1 fruit fly cellular context compared by ENCODE assay signal in genomic region chrX:2005840-2006239, dm6.
TF ChIP-seq lines count a peak whose summit lies in the region.

No protein-coding gene starts in this region.

TF ChIP-seq in whole organism, embryonic, 481 proteins besides CTCF, POLR2A, EP300 and RAD21 (continued from another document and continues in another):
- peak; percentile 8 for TF ChIP-seq CG13123 (GFP tag; optimal IDR thresholded peaks at IDR 0.05; lab: Kevin White, UChicago)
- no peak for TF ChIP-seq CG9215 (GFP tag; IDR thresholded peaks at IDR 0.05; lab: Robert Waterston, UW)
- peak; percentile 20 for TF ChIP-seq fu2 (GFP tag; optimal IDR thresholded peaks at IDR 0.05; lab: Kevin White, UChicago)
- peak; percentile 66 for TF ChIP-seq CG12236 (GFP tag; optimal IDR thresholded peaks at IDR 0.05; lab: Kevin White, UChicago)
- peak; percentile 74 for TF ChIP-seq bcd (GFP tag; optimal IDR thresholded peaks at IDR 0.05; lab: Kevin White, UChicago)
- TF ChIP-seq CG18011 (GFP tag; optimal IDR thresholded peaks at IDR 0.05; lab: Kevin White, UChicago), result peak; percentile 11
- TF ChIP-seq dmrt11E (tag; optimal IDR thresholded peaks at IDR 0.05; lab: Kevin White, UChicago), result peak; percentile 42
- TF ChIP-seq CG6689 (GFP tag; IDR thresholded peaks at IDR 0.05; lab: Robert Waterston, UW), result peak; percentile 12; the same call in 1 of the 2 replicates
- TF ChIP-seq sim (GFP tag; IDR thresholded peaks at IDR 0.05; lab: Robert Waterston, UW), result 0 out of 2 replicates have a peak, but pooled peaks have one; percentile 19
- TF ChIP-seq Spps (tag; optimal IDR thresholded peaks at IDR 0.05; lab: Kevin White, UChicago), result peak; percentile 39
- TF ChIP-seq gem (tag; optimal IDR thresholded peaks at IDR 0.05; lab: Kevin White, UChicago), result no peak
- TF ChIP-seq CG14965 (GFP tag; optimal IDR thresholded peaks at IDR 0.05; lab: Kevin White, UChicago; ENCODE audit: borderline replicate concordance), result peak; percentile 26
- no peak for TF ChIP-seq jumu (GFP tag; optimal IDR thresholded peaks at IDR 0.05; lab: Kevin White, UChicago)
- peak; percentile 50 for TF ChIP-seq CG2202 (tag; optimal IDR thresholded peaks at IDR 0.05; lab: Kevin White, UChicago)
- TF ChIP-seq CG13287 (GFP tag; IDR thresholded peaks at IDR 0.05; lab: Robert Waterston, UW; ENCODE audit: partially characterized antibody), result 0 out of 2 replicates have a peak, but pooled peaks have one; percentile 7
- TF ChIP-seq ERR (GFP tag; optimal IDR thresholded peaks at IDR 0.05; lab: Kevin White, UChicago), result no peak
- TF ChIP-seq CG7271 (tag; optimal IDR thresholded peaks at IDR 0.05; lab: Kevin White, UChicago), result peak; percentile 58
- TF ChIP-seq ssp (GFP tag; IDR thresholded peaks at IDR 0.05; lab: Robert Waterston, UW), result no peak
- peak; percentile 6 for TF ChIP-seq Dek (tag; optimal IDR thresholded peaks at IDR 0.05; lab: Kevin White, UChicago)
- no peak for TF ChIP-seq sd (tag; optimal IDR thresholded peaks at IDR 0.05; lab: Kevin White, UChicago)
- no peak for TF ChIP-seq Stat92E (GFP tag; optimal IDR thresholded peaks at IDR 0.05; lab: Kevin White, UChicago)
- TF ChIP-seq esg (GFP tag; conservative IDR thresholded peaks at IDR 0.05; lab: Robert Waterston, UW), result no peak
- TF ChIP-seq HmgZ (tag; optimal IDR thresholded peaks at IDR 0.05; lab: Kevin White, UChicago), result peak; percentile 41
- TF ChIP-seq slbo (GFP tag; IDR thresholded peaks at IDR 0.05; lab: Robert Waterston, UW), result peak; percentile 13; the same call in 1 of the 2 replicates
- TF ChIP-seq CG10959 (GFP tag; IDR thresholded peaks at IDR 0.05; lab: Robert Waterston, UW), result no peak
- no peak for TF ChIP-seq Dbx (GFP tag; IDR thresholded peaks at IDR 0.05; lab: Robert Waterston, UW)
- no peak for TF ChIP-seq CG16779 (GFP tag; IDR thresholded peaks at IDR 0.05; lab: Robert Waterston, UW)
- TF ChIP-seq Gug (GFP tag; IDR thresholded peaks at IDR 0.05; lab: Robert Waterston, UW), result no peak
- peak; percentile 39 for TF ChIP-seq CG6654 (GFP tag; optimal IDR thresholded peaks at IDR 0.05; lab: Kevin White, UChicago)
- TF ChIP-seq crol (GFP tag; IDR thresholded peaks at IDR 0.05; lab: Robert Waterston, UW), result no peak
- peak; percentile 72 for TF ChIP-seq Side (GFP tag; optimal IDR thresholded peaks at IDR 0.05; lab: Kevin White, UChicago)
- TF ChIP-seq CG14441 (GFP tag; IDR thresholded peaks at IDR 0.05; lab: Robert Waterston, UW), result peak; percentile 54; the same call in 1 of the 2 replicates
- TF ChIP-seq bigmax (GFP tag; optimal IDR thresholded peaks at IDR 0.05; lab: Kevin White, UChicago), result peak; percentile 28
- peak; percentile 39; the same call in 1 of the 2 replicates for TF ChIP-seq gsb (GFP tag; IDR thresholded peaks at IDR 0.05; lab: Robert Waterston, UW)
- TF ChIP-seq CG11504 (tag; optimal IDR thresholded peaks at IDR 0.05; lab: Kevin White, UChicago), result no peak
- no peak for TF ChIP-seq Trl (optimal IDR thresholded peaks at IDR 0.05; lab: Kevin White, UChicago)
- TF ChIP-seq Trl (GFP tag; optimal IDR thresholded peaks at IDR 0.05; lab: Kevin White, UChicago), result peak; percentile 74
- peak; percentile 74 for TF ChIP-seq sqz (GFP tag; optimal IDR thresholded peaks at IDR 0.05; lab: Kevin White, UChicago)
- TF ChIP-seq C15 (GFP tag; IDR thresholded peaks at IDR 0.05; lab: Robert Waterston, UW), result no peak
- peak; percentile 74 for TF ChIP-seq her (GFP tag; optimal IDR thresholded peaks at IDR 0.05; lab: Kevin White, UChicago)
- TF ChIP-seq gce (GFP tag; IDR thresholded peaks at IDR 0.05; lab: Robert Waterston, UW), result peak; percentile 79
- TF ChIP-seq sug (tag; optimal IDR thresholded peaks at IDR 0.05; lab: Kevin White, UChicago), result peak; percentile 53
- peak; percentile 62 for TF ChIP-seq CG3281 (GFP tag; optimal IDR thresholded peaks at IDR 0.05; lab: Kevin White, UChicago)
- TF ChIP-seq Nf-YC (tag; optimal IDR thresholded peaks at IDR 0.05; lab: Kevin White, UChicago), result peak; percentile 45
- no peak for TF ChIP-seq cwo (GFP tag; optimal IDR thresholded peaks at IDR 0.05; lab: Kevin White, UChicago)
- TF ChIP-seq fd102C (GFP tag; optimal IDR thresholded peaks at IDR 0.05; lab: Kevin White, UChicago), result peak; percentile 70
- TF ChIP-seq CG32772 (GFP tag; IDR thresholded peaks at IDR 0.05; lab: Robert Waterston, UW), result peak; percentile 52; the same call in 1 of the 2 replicates
- TF ChIP-seq hkb (optimal IDR thresholded peaks at IDR 0.05; lab: Kevin White, UChicago), result no peak
- peak; percentile 65 for TF ChIP-seq hkb (GFP tag; IDR thresholded peaks at IDR 0.05; lab: Robert Waterston, UW)
- peak; percentile 90 for TF ChIP-seq sens (GFP tag; lab: Kevin White, UChicago)
- TF ChIP-seq CG17385 (GFP tag; optimal IDR thresholded peaks at IDR 0.05; lab: Kevin White, UChicago), result peak; percentile 77
- TF ChIP-seq cato (GFP tag; optimal IDR thresholded peaks at IDR 0.05; lab: Kevin White, UChicago; ENCODE audit: borderline replicate concordance), result peak; percentile 33
- TF ChIP-seq HLHmδ (GFP tag; optimal IDR thresholded peaks at IDR 0.05; lab: Kevin White, UChicago), result peak; percentile 68
- TF ChIP-seq CG14667 (GFP tag; IDR thresholded peaks at IDR 0.05; lab: Robert Waterston, UW), result 0 out of 2 replicates have a peak, but pooled peaks have one; percentile 20
- TF ChIP-seq al (GFP tag; IDR thresholded peaks at IDR 0.05; lab: Robert Waterston, UW), result 0 out of 2 replicates have a peak, but pooled peaks have one; percentile 15
- peak; percentile 60 for TF ChIP-seq phol (tag; optimal IDR thresholded peaks at IDR 0.05; lab: Kevin White, UChicago)
- no peak for TF ChIP-seq Abd-B (GFP tag; optimal IDR thresholded peaks at IDR 0.05; lab: Kevin White, UChicago)
- 0 out of 4 replicates have a peak, but pooled peaks have one; percentile 23 for TF ChIP-seq chinmo (GFP tag; IDR thresholded peaks at IDR 0.05; lab: Robert Waterston, UW; ENCODE audit: partially characterized antibody)
- peak; percentile 26 for TF ChIP-seq luna (GFP tag; optimal IDR thresholded peaks at IDR 0.05; lab: Kevin White, UChicago)
- TF ChIP-seq Xbp1 (GFP tag; optimal IDR thresholded peaks at IDR 0.05; lab: Kevin White, UChicago), result peak; percentile 54
- TF ChIP-seq onecut (GFP tag; IDR thresholded peaks at IDR 0.05; lab: Robert Waterston, UW), result peak; percentile 61
- TF ChIP-seq Dfd (GFP tag; optimal IDR thresholded peaks at IDR 0.05; lab: Kevin White, UChicago), result no peak
- TF ChIP-seq NC2α (GFP tag; optimal IDR thresholded peaks at IDR 0.05; lab: Kevin White, UChicago), result peak; percentile 54
- peak; percentile 46 for TF ChIP-seq Oli (tag; optimal IDR thresholded peaks at IDR 0.05; lab: Kevin White, UChicago)
- TF ChIP-seq br (optimal IDR thresholded peaks at IDR 0.05; lab: Kevin White, UChicago), result no peak
- TF ChIP-seq CG13424 (tag; optimal IDR thresholded peaks at IDR 0.05; lab: Kevin White, UChicago), result peak; percentile 42
- TF ChIP-seq seq (GFP tag; IDR thresholded peaks at IDR 0.05; lab: Robert Waterston, UW), result 0 out of 2 replicates have a peak, but pooled peaks have one; percentile 24
- TF ChIP-seq chif (GFP tag; optimal IDR thresholded peaks at IDR 0.05; lab: Kevin White, UChicago), result peak; percentile 14 to 64
- TF ChIP-seq CrebB (tag; optimal IDR thresholded peaks at IDR 0.05; lab: Kevin White, UChicago), result peak; percentile 61
- peak; percentile 62 for TF ChIP-seq gcm (GFP tag; optimal IDR thresholded peaks at IDR 0.05; lab: Kevin White, UChicago)
- no peak for TF ChIP-seq Hr39 (optimal IDR thresholded peaks at IDR 0.05; lab: Kevin White, UChicago)
- peak; percentile 41; the same call in 1 of the 2 replicates for TF ChIP-seq CG10366 (GFP tag; IDR thresholded peaks at IDR 0.05; lab: Robert Waterston, UW)
- peak; percentile 79 for TF ChIP-seq Asciz (GFP tag; optimal IDR thresholded peaks at IDR 0.05; lab: Kevin White, UChicago)
- TF ChIP-seq ash1 (GFP tag; optimal IDR thresholded peaks at IDR 0.05; lab: Kevin White, UChicago), result no peak
- TF ChIP-seq CG18599 (GFP tag; optimal IDR thresholded peaks at IDR 0.05; lab: Kevin White, UChicago), result peak; percentile 32
- peak; percentile 35 for TF ChIP-seq Dad (GFP tag; optimal IDR thresholded peaks at IDR 0.05; lab: Kevin White, UChicago)
- TF ChIP-seq CkIIα-i1 (GFP tag; IDR thresholded peaks at IDR 0.05; lab: Robert Waterston, UW), result no peak
- TF ChIP-seq dm (GFP tag; optimal IDR thresholded peaks at IDR 0.05; lab: Kevin White, UChicago), result peak; percentile 60
- TF ChIP-seq jigr1 (GFP tag; IDR thresholded peaks at IDR 0.05; lab: Robert Waterston, UW), result no peak
- TF ChIP-seq D19A (tag; optimal IDR thresholded peaks at IDR 0.05; lab: Kevin White, UChicago), result peak; percentile 56
- TF ChIP-seq CG10321 (GFP tag; IDR thresholded peaks at IDR 0.05; lab: Robert Waterston, UW), result no peak
- peak; percentile 22 for TF ChIP-seq CG3407 (GFP tag; optimal IDR thresholded peaks at IDR 0.05; lab: Kevin White, UChicago)
- TF ChIP-seq CG9876 (GFP tag; optimal IDR thresholded peaks at IDR 0.05; lab: Kevin White, UChicago), result peak; percentile 46
- peak; percentile 40; the same call in 1 of the 3 replicates for TF ChIP-seq B-H1 (GFP tag; IDR thresholded peaks at IDR 0.05; lab: Robert Waterston, UW)
- no peak for TF ChIP-seq CG11560 (tag; IDR thresholded peaks at IDR 0.05; lab: Robert Waterston, UW)
- TF ChIP-seq CG9817 (tag; optimal IDR thresholded peaks at IDR 0.05; lab: Kevin White, UChicago), result peak; percentile 61
- TF ChIP-seq Dip3 (GFP tag; optimal IDR thresholded peaks at IDR 0.05; lab: Kevin White, UChicago), result peak; percentile 33
- TF ChIP-seq Doc2 (GFP tag; IDR thresholded peaks at IDR 0.05; lab: Robert Waterston, UW), result no peak
- TF ChIP-seq ab (GFP tag; optimal IDR thresholded peaks at IDR 0.05; lab: Kevin White, UChicago), result no peak
- TF ChIP-seq fru (optimal IDR thresholded peaks at IDR 0.05; lab: Kevin White, UChicago), result no peak
- TF ChIP-seq Atf6 (GFP tag; IDR thresholded peaks at IDR 0.05; lab: Robert Waterston, UW), result peak; percentile 45; the same call in 1 of the 2 replicates
- TF ChIP-seq Blimp-1 (GFP tag; optimal IDR thresholded peaks at IDR 0.05; lab: Kevin White, UChicago), result peak; percentile 47
- TF ChIP-seq E2f1 (GFP tag; IDR thresholded peaks at IDR 0.05; lab: Robert Waterston, UW), result peak; percentile 53; the same call in 1 of the 2 replicates
- TF ChIP-seq ewg (GFP tag; optimal IDR thresholded peaks at IDR 0.05; lab: Kevin White, UChicago), result peak; percentile 59
- no peak for TF ChIP-seq wor (GFP tag; IDR thresholded peaks at IDR 0.05; lab: Robert Waterston, UW)
- peak; percentile 59 for TF ChIP-seq kah (GFP tag; optimal IDR thresholded peaks at IDR 0.05; lab: Kevin White, UChicago)
- no peak for TF ChIP-seq org-1 (GFP tag; optimal IDR thresholded peaks at IDR 0.05; lab: Kevin White, UChicago)
- TF ChIP-seq wek (GFP tag; optimal IDR thresholded peaks at IDR 0.05; lab: Kevin White, UChicago), result peak; percentile 88
- TF ChIP-seq nau (GFP tag; optimal IDR thresholded peaks at IDR 0.05; lab: Kevin White, UChicago), result no peak
- peak; percentile 62 for TF ChIP-seq H2.0 (GFP tag; IDR thresholded peaks at IDR 0.05; lab: Robert Waterston, UW)
- peak; percentile 54 for TF ChIP-seq CG8388 (GFP tag; optimal IDR thresholded peaks at IDR 0.05; lab: Kevin White, UChicago)
- TF ChIP-seq Dll (GFP tag; IDR thresholded peaks at IDR 0.05; lab: Robert Waterston, UW; ENCODE audit: partially characterized antibody), result no peak
- no peak for TF ChIP-seq aop (GFP tag; IDR thresholded peaks at IDR 0.05; lab: Robert Waterston, UW)
- TF ChIP-seq tx (GFP tag; optimal IDR thresholded peaks at IDR 0.05; lab: Kevin White, UChicago), result no peak
- peak; percentile 73 for TF ChIP-seq ATbp (GFP tag; optimal IDR thresholded peaks at IDR 0.05; lab: Kevin White, UChicago)
- peak; percentile 66 for TF ChIP-seq dmrt99B (tag; optimal IDR thresholded peaks at IDR 0.05; lab: Kevin White, UChicago)
- TF ChIP-seq Aef1 (GFP tag; IDR thresholded peaks at IDR 0.05; lab: Robert Waterston, UW), result 0 out of 3 replicates have a peak, but pooled peaks have one; percentile 19
- TF ChIP-seq tna (GFP tag; IDR thresholded peaks at IDR 0.05; lab: Robert Waterston, UW; ENCODE audit: partially characterized antibody), result no peak
- TF ChIP-seq so (GFP tag; IDR thresholded peaks at IDR 0.05; lab: Robert Waterston, UW), result peak; percentile 55; the same call in 2 of the 3 replicates
- TF ChIP-seq CG6854 (GFP tag; optimal IDR thresholded peaks at IDR 0.05; lab: Kevin White, UChicago), result peak; percentile 69
- TF ChIP-seq CG17186 (GFP tag; optimal IDR thresholded peaks at IDR 0.05; lab: Kevin White, UChicago), result no peak
- no peak for TF ChIP-seq CG4360 (GFP tag; IDR thresholded peaks at IDR 0.05; lab: Robert Waterston, UW)
- TF ChIP-seq exex (tag; optimal IDR thresholded peaks at IDR 0.05; lab: Kevin White, UChicago), result no peak
- TF ChIP-seq Ssrp (tag; optimal IDR thresholded peaks at IDR 0.05; lab: Kevin White, UChicago), result peak; percentile 8
- peak; percentile 39 for TF ChIP-seq Nf-YB (GFP tag; optimal IDR thresholded peaks at IDR 0.05; lab: Kevin White, UChicago)
- TF ChIP-seq GATAe (GFP tag; conservative IDR thresholded peaks at IDR 0.05; lab: Robert Waterston, UW), result no peak
- peak; percentile 68 for TF ChIP-seq fd64A (GFP tag; optimal IDR thresholded peaks at IDR 0.05; lab: Kevin White, UChicago)
- TF ChIP-seq hbn (GFP tag; IDR thresholded peaks at IDR 0.05; lab: Robert Waterston, UW; ENCODE audit: partially characterized antibody), result no peak
- peak; percentile 77 for TF ChIP-seq CG17359 (tag; optimal IDR thresholded peaks at IDR 0.05; lab: Kevin White, UChicago)
- peak; percentile 72 for TF ChIP-seq zfh1 (GFP tag; IDR thresholded peaks at IDR 0.05; lab: Robert Waterston, UW)
- 0 out of 2 replicates have a peak, but pooled peaks have one; percentile 13 for TF ChIP-seq ranshi (GFP tag; IDR thresholded peaks at IDR 0.05; lab: Robert Waterston, UW)
- peak; percentile 5 for TF ChIP-seq CG30020 (tag; optimal IDR thresholded peaks at IDR 0.05; lab: Kevin White, UChicago)
- TF ChIP-seq CG17361 (GFP tag; IDR thresholded peaks at IDR 0.05; lab: Robert Waterston, UW), result peak; percentile 74
- TF ChIP-seq CG13624 (GFP tag; optimal IDR thresholded peaks at IDR 0.05; lab: Kevin White, UChicago), result peak; percentile 56
- peak; percentile 49 for TF ChIP-seq CG9437 (GFP tag; optimal IDR thresholded peaks at IDR 0.05; lab: Kevin White, UChicago)
- peak; percentile 62 for TF ChIP-seq CG10267 (tag; optimal IDR thresholded peaks at IDR 0.05; lab: Kevin White, UChicago)
- TF ChIP-seq CG12391 (tag; optimal IDR thresholded peaks at IDR 0.05; lab: Kevin White, UChicago), result peak; percentile 58
- TF ChIP-seq CG8281 (tag; optimal IDR thresholded peaks at IDR 0.05; lab: Kevin White, UChicago), result peak; percentile 28
- peak; percentile 55 for TF ChIP-seq ttk (GFP tag; IDR thresholded peaks at IDR 0.05; lab: Robert Waterston, UW)
- TF ChIP-seq CG2875 (GFP tag; optimal IDR thresholded peaks at IDR 0.05; lab: Kevin White, UChicago), result peak; percentile 53
